Worm (Caenorhabditis elegans) whole organism, L4 larva: Measurements from ENCODE around the gene F54B11.7.
A peak's percentile ranks its signal among the peaks of the same experiment; 100 is the strongest.

Experiments used
- F49E8.2 ChIP-seq: sonication (generic microtip); optimal IDR thresholded peaks from 2 replicates; lab custom pipeline; 2016; ENCODE audit warnings: missing compliant biosample characterization, mild to moderate bottlenecking, missing genetic modification characterization, borderline replicate concordance
- R02D3.7 ChIP-seq: fragments of 150-350 bp; sonication (generic microtip); optimal IDR thresholded peaks from 3 replicates; lab custom pipeline; 2014; ENCODE audit warnings: missing biosample characterization, missing genetic modification characterization
- T26A8.4 ChIP-seq: fragments of 200-800 bp; sonication (Bioruptor generic); IDR thresholded peaks from 2 replicates; pipeline ENCODE4 v1.3.6; 2022; ENCODE audit warnings: missing genetic modification characterization, missing compliant biosample characterization
- aha-1 ChIP-seq: fragments of 150-350 bp; peaks from one replicate; lab custom pipeline; 2014; ENCODE audit warnings: missing biosample characterization, missing genetic modification characterization
- arid-1 ChIP-seq: fragments of 200-800 bp; sonication (Bioruptor generic); conservative IDR thresholded peaks from 2 replicates; pipeline ENCODE4 v1.3.6; 2022; ENCODE audit warnings: missing genetic modification reagents, missing genetic modification characterization, missing compliant biosample characterization
- ceh-28 ChIP-seq: fragments of 150-350 bp; optimal IDR thresholded peaks from 2 replicates; lab custom pipeline; 2014; ENCODE audit warnings: missing biosample characterization, missing genetic modification reagents, missing genetic modification characterization
- ceh-32 ChIP-seq: sonication (generic microtip); optimal IDR thresholded peaks from 2 replicates; lab custom pipeline; 2016; ENCODE audit warnings: mild to moderate bottlenecking, missing genetic modification characterization, missing compliant biosample characterization; ENCODE audit not compliant: poor library complexity
- ceh-44 ChIP-seq: fragments of 200-800 bp; sonication (Bioruptor generic); IDR thresholded peaks from 2 replicates; pipeline ENCODE4 v1.3.6; 2022; ENCODE audit warnings: missing genetic modification reagents, missing genetic modification characterization, missing compliant biosample characterization
- ceh-62 ChIP-seq: sonication (generic microtip); optimal IDR thresholded peaks from 2 replicates; lab custom pipeline; 2017; ENCODE audit warnings: missing biosample characterization, missing genetic modification characterization
- ces-1 ChIP-seq: fragments of 150-350 bp; sonication (generic microtip); optimal IDR thresholded peaks from 4 replicates; lab custom pipeline; 2014; ENCODE audit warnings: missing biosample characterization, missing genetic modification reagents, missing genetic modification characterization
- daf-12 ChIP-seq: fragments of 150-350 bp; optimal IDR thresholded peaks from 2 replicates; lab custom pipeline; 2014; ENCODE audit warnings: missing biosample characterization, missing genetic modification reagents, missing genetic modification characterization
- fkh-10 ChIP-seq: fragments of 150-350 bp; optimal IDR thresholded peaks from 2 replicates; lab custom pipeline; 2014; ENCODE audit warnings: missing biosample characterization, missing genetic modification reagents, missing genetic modification characterization
- fos-1 ChIP-seq: fragments of 150-350 bp; optimal IDR thresholded peaks from 2 replicates; lab custom pipeline; 2014; ENCODE audit warnings: missing biosample characterization, missing genetic modification characterization
- hlh-30 ChIP-seq: sonication (generic microtip); optimal IDR thresholded peaks from 2 replicates; lab custom pipeline; 2017; ENCODE audit warnings: antibody characterized with exemption, mild to moderate bottlenecking, missing genetic modification characterization, missing compliant biosample characterization; ENCODE audit not compliant: insufficient read depth
- hmg-1.1 ChIP-seq: fragments of 200-800 bp; sonication (Bioruptor generic); IDR thresholded peaks from 2 replicates; pipeline ENCODE4 v1.3.6; 2022; ENCODE audit warnings: missing genetic modification reagents, missing genetic modification characterization, missing compliant biosample characterization
- lin-29 ChIP-seq: fragments of 200-800 bp; sonication (Bioruptor generic); IDR thresholded peaks from 2 replicates; pipeline ENCODE4 v1.3.6; 2022; ENCODE audit warnings: missing genetic modification reagents, missing genetic modification characterization, missing compliant biosample characterization
- lin-39 ChIP-seq: fragments of 150-350 bp; optimal IDR thresholded peaks from 2 replicates; lab custom pipeline; 2014; ENCODE audit warnings: missing biosample characterization, missing genetic modification reagents, missing genetic modification characterization
- lir-3 ChIP-seq: sonication (generic microtip); optimal IDR thresholded peaks from 2 replicates; lab custom pipeline; 2016; ENCODE audit warnings: mild to moderate bottlenecking, missing genetic modification characterization, missing compliant biosample characterization
- mes-2 ChIP-seq: sonication (generic microtip); optimal IDR thresholded peaks from 2 replicates; lab custom pipeline; 2016; ENCODE audit warnings: missing genotype, mild to moderate bottlenecking, missing genetic modification characterization, missing compliant biosample characterization; ENCODE audit not compliant: poor library complexity, severe bottlenecking
- nhr-48 ChIP-seq: sonication (generic microtip); optimal IDR thresholded peaks from 2 replicates; lab custom pipeline; 2016; ENCODE audit warnings: mild to moderate bottlenecking, missing genetic modification characterization, missing compliant biosample characterization
- nhr-77 ChIP-seq: fragments of 150-350 bp; optimal IDR thresholded peaks from 2 replicates; lab custom pipeline; 2014; ENCODE audit warnings: missing biosample characterization, missing genetic modification characterization
- pha-4 ChIP-seq, 2 experiments: fragments of 150-350 bp in 1 of 2; fragments of 200-800 bp in 1 of 2; sonication (Bioruptor generic) in 1 of 2; IDR thresholded peaks in 1 of 2; optimal IDR thresholded peaks in 1 of 2; 2 replicates each; pipeline versions ENCODE4 v1.3.6 to Lab custom; 2014 to 2022; ENCODE audit warnings: missing genetic modification characterization in 2 of 2, missing genetic modification reagents in 2 of 2, missing biosample characterization in 1 of 2, missing compliant biosample characterization in 1 of 2
- php-3 ChIP-seq: fragments of 200-800 bp; sonication (Bioruptor generic); IDR thresholded peaks from 2 replicates; pipeline ENCODE4 v1.3.6; 2022; ENCODE audit warnings: missing genetic modification reagents, missing genetic modification characterization, missing compliant biosample characterization
- pqm-1 ChIP-seq: sonication (generic microtip); optimal IDR thresholded peaks from 2 replicates; lab custom pipeline; 2017; ENCODE audit warnings: missing biosample characterization, missing genetic modification characterization
- saeg-2 ChIP-seq: fragments of 200-800 bp; sonication (Bioruptor generic); IDR thresholded peaks from 2 replicates; pipeline ENCODE4 v1.3.6; 2022; ENCODE audit warnings: missing genetic modification reagents, missing genetic modification characterization, missing compliant biosample characterization
- snpc-1.2 ChIP-seq: fragments of 200-800 bp; sonication (Bioruptor generic); IDR thresholded peaks from 2 replicates; pipeline ENCODE4 v1.3.6; 2022; ENCODE audit warnings: missing genetic modification reagents, missing genetic modification characterization, missing compliant biosample characterization
- tag-97 ChIP-seq: fragments of 200-800 bp; sonication (Bioruptor generic); IDR thresholded peaks from 2 replicates; pipeline ENCODE4 v1.3.6; 2022; ENCODE audit warnings: missing genetic modification characterization, missing compliant biosample characterization
- unc-39 ChIP-seq: sonication (generic microtip); optimal IDR thresholded peaks from 2 replicates; lab custom pipeline; 2017; ENCODE audit warnings: missing biosample characterization, missing genetic modification characterization
- unc-62 ChIP-seq, 3 experiments: fragments of 150-350 bp in 1 of 3; sonication (generic microtip); optimal IDR thresholded peaks in 2 of 3; peaks in 1 of 3; 1 replicate in 1 of 3; 2 replicates in 2 of 3; lab custom pipeline; 2014 to 2017; ENCODE audit warnings: missing biosample characterization in 3 of 3, missing genetic modification characterization in 3 of 3, missing genetic modification reagents in 3 of 3, missing genotype in 1 of 3
- zag-1 ChIP-seq: fragments of 150-350 bp; optimal IDR thresholded peaks from 2 replicates; lab custom pipeline; 2014; ENCODE audit warnings: missing biosample characterization, missing genetic modification characterization
- zfp-2 ChIP-seq: sonication (generic microtip); optimal IDR thresholded peaks from 2 replicates; lab custom pipeline; 2016; ENCODE audit warnings: mild to moderate bottlenecking, missing genetic modification characterization, missing compliant biosample characterization
- zip-2 ChIP-seq: fragments of 150-350 bp; optimal IDR thresholded peaks from 2 replicates; lab custom pipeline; 2014; ENCODE audit warnings: missing biosample characterization, missing genetic modification characterization
- ztf-11 ChIP-seq: fragments of 150-350 bp; optimal IDR thresholded peaks from 2 replicates; lab custom pipeline; 2014; ENCODE audit warnings: missing biosample characterization, missing genetic modification characterization

The F54B11.7 gene

ce11 chrX:13618574-13618973 lies 18.3 kb downstream of the F54B11.7 start, which contains the start of gene nlp-53:
nlp-53 (plus strand) TSS chrX:13618874.
- TF ChIP-seq unc-62 (GFP tag; optimal IDR thresholded peaks at IDR 0.05 in 1 of 2; lab: Kevin White, UChicago): peak in 1 of 2 experiments; percentile 41
- TF ChIP-seq unc-62 (tag; optimal IDR thresholded peaks at IDR 0.05; lab: Kevin White, UChicago): no peak
- no peak for TF ChIP-seq zag-1 (tag; lab: Kevin White, UChicago)
- TF ChIP-seq, all 104 proteins: peak for 1

ce11 chrX:13621628-13622027 lies 21.4 kb downstream of the F54B11.7 start, which contains the start of gene Y12A6A.1:
Y12A6A.1 (minus strand) TSS chrX:13621728.
- TF ChIP-seq ceh-28 (tag; lab: Kevin White, UChicago) (no peak), fkh-10 (GFP tag; lab: Kevin White, UChicago) (no peak), ceh-32 (tag; lab: Kevin White, UChicago) (no peak), php-3 (GFP tag; lab: Robert Waterston, UW) (no peak), ceh-44 (GFP tag; lab: Robert Waterston, UW) (no peak), ztf-11 (tag; lab: Kevin White, UChicago) (no peak), mes-2 (tag; lab: Kevin White, UChicago) (no peak), hlh-30 (tag; lab: Kevin White, UChicago) (no peak), F49E8.2 (no peak), lir-3 (tag; lab: Kevin White, UChicago) (no peak), saeg-2 (GFP tag; lab: Robert Waterston, UW) (no peak), lin-39 (tag; lab: Kevin White, UChicago) (no peak), nhr-48 (no peak), R02D3.7 (tag; lab: Kevin White, UChicago) (no peak), ceh-62 (tag; lab: Kevin White, UChicago) (no peak), unc-39 (tag; lab: Kevin White, UChicago) (no peak), ces-1 (no peak), pqm-1 (tag; lab: Kevin White, UChicago) (no peak), T26A8.4 (no peak), pha-4 (GFP tag; IDR thresholded peaks at IDR 0.05; lab: Robert Waterston, UW) (no peak), pha-4 (tag; optimal IDR thresholded peaks at IDR 0.05; lab: Kevin White, UChicago) (no peak)

ce11 chrX:13631122-13631672 lies 31.0 kb downstream of the F54B11.7 start, which contains the start of gene nlg-1:
nlg-1 (minus strand) TSS chrX:13631172.
- TF ChIP-seq daf-12 (tag; lab: Kevin White, UChicago): no peak
- TF ChIP-seq arid-1 (GFP tag; lab: Robert Waterston, UW): no peak
- peak; percentile 66 for TF ChIP-seq fkh-10 (GFP tag; lab: Kevin White, UChicago)
- no peak for TF ChIP-seq tag-97 (GFP tag; lab: Robert Waterston, UW)

- TF ChIP-seq lin-29 (GFP tag; lab: Robert Waterston, UW): no peak
- TF ChIP-seq nhr-77 (tag; lab: Kevin White, UChicago): no peak
- TF ChIP-seq zip-2 (tag; lab: Kevin White, UChicago): no peak
- no peak for TF ChIP-seq fos-1
- TF ChIP-seq ceh-32 (tag; lab: Kevin White, UChicago): no peak
- peak; percentile 27; the same call in 1 of the 2 replicates for TF ChIP-seq hmg-1.1
- no peak for TF ChIP-seq snpc-1.2 (GFP tag; lab: Robert Waterston, UW)
- TF ChIP-seq aha-1 (tag; lab: Kevin White, UChicago): peak; percentile 14
Measured at ce11 chrX:13632245-13632644, 32.0 kb downstream of the F54B11.7 start.

- no peak for TF ChIP-seq saeg-2 (GFP tag; lab: Robert Waterston, UW)
- TF ChIP-seq zfp-2 (tag; lab: Kevin White, UChicago): no peak
Measured at ce11 chrX:13633032-13633431, 32.8 kb downstream of the F54B11.7 start.
